Fruit fly (Drosophila melanogaster): Measurements from ENCODE around the gene YL-1.

Gene YL-1

DNA sequence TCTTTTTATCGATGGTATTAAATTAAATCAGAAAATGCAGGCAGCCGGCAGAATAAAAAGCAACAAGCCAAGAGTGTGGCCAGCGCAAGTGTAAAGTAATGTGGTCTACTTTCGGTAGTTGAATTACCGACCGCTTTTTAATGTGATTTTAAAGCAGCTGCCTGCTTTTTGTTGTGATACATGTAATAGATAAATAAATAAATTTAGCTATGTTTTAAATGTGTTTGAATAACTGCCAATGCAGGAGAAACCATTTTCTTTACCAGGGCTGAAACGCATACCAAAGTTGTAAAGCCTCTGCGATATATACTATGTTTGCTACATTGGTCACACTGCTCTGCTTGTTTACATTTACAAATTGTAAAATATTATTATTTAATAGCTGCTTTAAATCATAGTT is at the start of gene YL-1, which contains the start of gene Tmem214:
Gene YL-1, plus strand, starts transcription at position 310 of the 400 bp plus-strand sequence.
Gene Tmem214, minus strand, starts transcription at position 142 of the 400 bp plus-strand sequence.
- no peak for TF ChIP-seq Myc (optimal IDR thresholded peaks at IDR 0.05)

- no peak for TF ChIP-seq h (optimal IDR thresholded peaks at IDR 0.05)
- TF ChIP-seq insv (optimal IDR thresholded peaks at IDR 0.05) = no peak
- no peak for TF ChIP-seq psq (optimal IDR thresholded peaks at IDR 0.05)
- TF ChIP-seq Sin3A (optimal IDR thresholded peaks at IDR 0.05) = no peak
- TF ChIP-seq ttk (optimal IDR thresholded peaks at IDR 0.05) = no peak
- no peak for TF ChIP-seq Myc (optimal IDR thresholded peaks at IDR 0.05)
Observed at dm6 chr2L:10936362-10936761, 33.9 kb upstream of the YL-1 start, which contains the start of gene CG14072. CG14072 (plus strand) TSS chr2L:10936662.

DNA sequence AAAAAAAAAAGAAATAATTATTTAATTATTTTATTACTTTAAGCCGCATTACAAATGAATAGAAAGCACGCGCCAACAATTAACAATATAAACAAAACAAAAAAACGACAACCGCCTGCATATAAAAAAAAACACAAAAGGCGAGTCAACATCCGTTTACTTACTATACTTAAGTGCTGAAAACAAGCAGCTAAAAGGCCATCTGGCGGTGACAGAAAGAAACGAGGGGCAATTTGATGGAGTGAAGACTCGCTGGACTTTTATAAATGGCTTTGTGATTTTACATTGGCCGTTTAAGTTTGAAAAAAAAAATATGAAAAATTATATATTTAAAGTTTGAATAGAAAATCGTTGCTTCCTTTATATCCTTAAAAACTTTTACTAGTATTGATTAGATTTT is 30.0 kb upstream of the YL-1 start:
- TF ChIP-seq Myc (optimal IDR thresholded peaks at IDR 0.05) (no peak), h (optimal IDR thresholded peaks at IDR 0.05) (no peak), psq (optimal IDR thresholded peaks at IDR 0.05) (no peak), Sin3A (optimal IDR thresholded peaks at IDR 0.05) (no peak), insv (optimal IDR thresholded peaks at IDR 0.05) (no peak), ttk (optimal IDR thresholded peaks at IDR 0.05) (no peak)

DNA sequence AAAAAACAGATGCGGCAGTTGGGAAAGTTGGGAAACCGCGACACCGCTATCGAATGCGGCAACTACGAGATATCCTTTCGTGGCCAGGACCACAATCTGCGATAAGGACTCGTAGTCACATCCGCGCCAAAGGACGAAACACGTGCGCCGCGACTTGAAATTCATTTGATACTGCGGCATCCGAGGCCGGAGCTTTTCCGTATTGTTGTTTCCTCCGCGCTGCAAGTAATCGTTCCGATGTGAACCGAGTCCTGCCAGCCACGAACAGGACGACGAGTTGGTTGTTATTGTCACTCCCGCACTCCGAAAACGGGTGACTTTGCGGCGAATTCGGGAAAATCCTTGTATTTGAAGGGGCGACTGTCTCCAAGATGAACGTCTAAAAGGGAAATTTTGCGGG is 6.3 kb upstream of the YL-1 start, which contains the start of gene dpr2:
Gene dpr2, minus strand, starts transcription at position 175 of the 400 bp plus-strand sequence.
- TF ChIP-seq Myc (optimal IDR thresholded peaks at IDR 0.05) (no peak), ttk (optimal IDR thresholded peaks at IDR 0.05) (no peak), psq (optimal IDR thresholded peaks at IDR 0.05) (no peak), h (optimal IDR thresholded peaks at IDR 0.05) (no peak), insv (optimal IDR thresholded peaks at IDR 0.05) (no peak), Sin3A (optimal IDR thresholded peaks at IDR 0.05) (no peak)

DNA sequence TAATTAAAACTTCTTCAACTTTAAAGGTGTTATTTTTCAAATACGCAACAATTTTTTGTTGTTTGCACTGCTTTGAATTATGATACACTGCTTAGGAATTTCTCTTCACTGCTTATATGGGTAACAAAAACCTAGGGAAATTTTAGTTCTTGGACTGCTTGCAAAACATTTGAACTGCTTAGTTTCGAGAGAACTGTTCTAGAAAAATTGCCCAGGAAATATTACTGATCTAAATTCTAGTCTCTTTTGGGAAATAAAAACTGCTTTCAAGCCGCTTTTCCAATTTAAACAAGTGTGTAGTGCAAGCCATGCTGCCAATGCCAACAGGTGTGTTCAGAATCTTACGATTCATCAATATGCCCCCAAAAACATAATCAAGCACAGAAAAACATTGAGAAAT is 5.8 kb upstream of the YL-1 start:
- TF ChIP-seq h (optimal IDR thresholded peaks at IDR 0.05) (no peak), insv (optimal IDR thresholded peaks at IDR 0.05) (no peak), Myc (optimal IDR thresholded peaks at IDR 0.05) (no peak), ttk (optimal IDR thresholded peaks at IDR 0.05) (no peak), psq (optimal IDR thresholded peaks at IDR 0.05) (no peak), Sin3A (optimal IDR thresholded peaks at IDR 0.05) (no peak)

DNA sequence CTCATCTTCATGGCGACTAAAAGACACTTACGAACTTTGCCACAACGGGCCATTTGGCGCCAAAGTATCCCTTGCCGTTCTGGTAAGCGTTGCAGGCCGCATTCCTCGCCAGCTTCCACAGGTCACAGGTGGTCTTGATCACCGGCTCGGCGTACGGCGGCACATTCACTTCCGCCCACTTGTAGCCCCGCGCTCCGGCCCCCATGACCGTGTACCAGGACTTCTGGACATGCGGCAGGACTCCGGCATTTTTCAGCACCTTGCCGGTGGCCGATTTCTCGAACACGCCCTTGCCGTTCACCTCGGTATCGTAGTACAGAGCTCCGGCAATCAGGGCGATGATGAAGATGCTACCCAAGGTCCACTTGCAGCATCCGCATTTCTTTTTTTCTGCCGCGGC is 4.3 kb upstream of the YL-1 start:
- TF ChIP-seq Myc (optimal IDR thresholded peaks at IDR 0.05) (no peak), h (optimal IDR thresholded peaks at IDR 0.05) (no peak), ttk (optimal IDR thresholded peaks at IDR 0.05) (no peak), psq (optimal IDR thresholded peaks at IDR 0.05) (no peak), insv (optimal IDR thresholded peaks at IDR 0.05) (no peak), Sin3A (optimal IDR thresholded peaks at IDR 0.05) (no peak)

dm6 chr2L:10967257-10968008 is 2.8 kb upstream of the YL-1 start:
- no peak for TF ChIP-seq ttk (optimal IDR thresholded peaks at IDR 0.05)

DNA sequence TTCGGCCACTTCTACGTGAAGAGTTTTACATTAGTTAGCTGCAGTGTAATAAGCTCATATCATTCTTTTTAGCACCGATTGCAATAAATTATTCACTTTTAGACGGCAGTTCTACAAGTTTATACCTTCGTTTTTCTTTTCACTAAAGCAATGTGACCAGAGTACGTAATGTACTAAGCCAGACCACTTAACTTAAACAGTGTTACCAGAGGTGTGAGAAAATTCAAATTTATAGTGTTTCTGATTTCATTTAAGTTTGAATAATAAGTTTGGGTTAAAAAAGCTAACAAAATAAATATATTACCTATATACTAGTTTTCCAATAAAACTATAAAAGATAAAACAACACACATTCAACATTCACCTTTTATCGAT is 2.2 kb upstream of the YL-1 start:
- no peak for TF ChIP-seq Myc (optimal IDR thresholded peaks at IDR 0.05)
- TF ChIP-seq Sin3A (optimal IDR thresholded peaks at IDR 0.05) = no peak
- no peak for TF ChIP-seq ttk (optimal IDR thresholded peaks at IDR 0.05)

DNA sequence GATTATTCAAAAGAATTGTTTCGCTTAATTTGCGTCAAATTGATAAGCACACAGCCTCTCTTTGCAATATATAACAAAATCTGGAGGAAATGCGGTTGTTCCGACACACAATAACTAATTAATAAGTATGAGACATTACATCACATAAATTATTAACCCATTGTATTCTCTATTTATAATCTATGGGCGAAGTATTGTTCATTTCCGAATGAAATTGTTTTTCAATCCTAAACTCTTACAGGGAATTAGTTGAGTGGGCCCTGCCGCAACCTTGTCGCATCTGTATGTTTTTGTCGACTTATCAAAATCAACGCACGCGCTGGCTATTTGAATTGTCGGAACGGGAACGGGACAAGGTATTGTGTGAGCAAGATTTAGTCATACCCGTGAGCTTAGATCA is 2.0 kb downstream of the YL-1 start, which contains the start of gene CG16743:
Gene CG16743, plus strand, starts transcription at position 57 of the 400 bp plus-strand sequence.
- TF ChIP-seq Myc (optimal IDR thresholded peaks at IDR 0.05) = no peak

dm6 chr2L:10974638-10975037 is 4.4 kb downstream of the YL-1 start:
- TF ChIP-seq psq (optimal IDR thresholded peaks at IDR 0.05) = no peak
- no peak for TF ChIP-seq h (optimal IDR thresholded peaks at IDR 0.05)
- no peak for TF ChIP-seq Myc (optimal IDR thresholded peaks at IDR 0.05)
- no peak for TF ChIP-seq insv (optimal IDR thresholded peaks at IDR 0.05)
- TF ChIP-seq Sin3A (optimal IDR thresholded peaks at IDR 0.05) = no peak
- no peak for TF ChIP-seq ttk (optimal IDR thresholded peaks at IDR 0.05)

DNA sequence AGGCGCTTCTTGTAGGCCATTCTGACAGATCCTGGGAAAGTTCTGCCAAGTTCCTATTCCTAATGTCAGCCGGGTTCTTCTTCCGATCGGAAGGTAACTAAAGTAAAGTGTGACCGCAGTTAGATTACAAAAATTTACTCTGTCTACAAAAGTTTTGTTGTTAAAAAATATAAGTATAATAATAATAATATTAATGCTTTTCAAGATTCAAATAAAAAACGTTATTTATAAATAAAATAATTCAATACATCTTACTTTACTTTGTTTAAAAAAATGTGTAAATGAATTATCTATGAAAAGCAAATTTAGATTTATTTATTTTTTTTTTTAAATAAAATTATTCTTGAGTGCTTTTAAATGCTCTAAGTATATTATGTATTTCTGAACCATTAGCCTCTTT is 5.0 kb downstream of the YL-1 start, which contains the start of gene abo:
Gene abo, minus strand, starts transcription at position 101 of the 400 bp plus-strand sequence.
- no peak for TF ChIP-seq h (optimal IDR thresholded peaks at IDR 0.05)
- TF ChIP-seq Myc (optimal IDR thresholded peaks at IDR 0.05) = no peak
- TF ChIP-seq insv (optimal IDR thresholded peaks at IDR 0.05) = no peak
- TF ChIP-seq ttk (optimal IDR thresholded peaks at IDR 0.05) = no peak
- no peak for TF ChIP-seq psq (optimal IDR thresholded peaks at IDR 0.05)
- TF ChIP-seq Sin3A (optimal IDR thresholded peaks at IDR 0.05) = no peak

DNA sequence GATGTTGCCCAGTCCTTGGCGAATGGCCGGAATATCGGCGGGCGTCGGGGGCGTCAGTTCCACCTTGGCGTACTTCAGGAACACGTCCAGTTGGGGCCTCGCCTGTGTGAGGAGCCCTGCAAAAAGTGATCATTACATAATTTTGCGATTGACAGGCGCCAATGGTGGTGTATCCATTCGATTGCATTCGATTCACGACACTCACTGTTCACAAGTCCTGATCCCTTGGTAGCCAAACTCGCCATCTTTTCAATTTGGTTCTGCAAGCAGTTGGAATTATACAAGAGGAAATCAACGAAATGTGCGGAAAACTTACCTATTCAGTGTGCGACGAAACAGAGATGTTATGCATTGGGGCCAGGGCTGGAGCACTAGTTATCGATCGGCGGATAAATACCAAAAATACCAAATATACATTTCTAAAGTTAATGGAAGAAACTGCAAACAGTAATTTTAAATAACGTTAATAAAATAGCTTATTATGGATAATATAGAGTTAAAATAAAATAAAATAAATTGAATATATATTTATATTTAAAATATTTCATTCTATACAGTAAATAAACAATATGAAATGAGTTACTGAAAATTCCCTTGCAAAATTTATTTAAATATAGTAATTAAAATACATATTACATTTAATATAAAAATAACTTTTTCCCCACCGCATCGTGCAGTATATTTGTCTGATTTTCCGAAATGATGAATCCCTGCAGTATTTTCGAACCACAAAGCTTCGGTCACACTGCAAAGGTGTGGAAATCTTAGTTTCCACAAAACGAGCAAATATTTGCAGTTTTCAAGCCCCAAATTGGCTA is 6.0 kb downstream of the YL-1 start, which contains the start of the genes ATPsynG and SCAR:
Gene ATPsynG, minus strand, starts transcription at position 354 of the 818 bp plus-strand sequence.
Gene SCAR, plus strand, starts transcription at position 727 of the 818 bp plus-strand sequence.
- TF ChIP-seq psq (optimal IDR thresholded peaks at IDR 0.05) (no peak), insv (optimal IDR thresholded peaks at IDR 0.05) (no peak), Sin3A (optimal IDR thresholded peaks at IDR 0.05) (no peak)
